Worm (Caenorhabditis elegans): Measurements from ENCODE around the gene fshr-1.

- TF ChIP-seq sea-2 (GFP tag; IDR thresholded peaks at IDR 0.05) (no peak), ceh-79 (tag; optimal IDR thresholded peaks at IDR 0.05) (no peak), ets-4 (GFP tag; optimal IDR thresholded peaks at IDR 0.05) (no peak), xnd-1 (tag; optimal IDR thresholded peaks at IDR 0.05) (no peak), snpc-4 (GFP tag; optimal IDR thresholded peaks at IDR 0.05) (no peak), snpc-4 (tag; optimal IDR thresholded peaks at IDR 0.05) (no peak), ama-1 (optimal IDR thresholded peaks at IDR 0.05) (no peak), ama-1 (GFP tag; optimal IDR thresholded peaks at IDR 0.05) (no peak), zfh-2 (GFP tag; conservative IDR thresholded peaks at IDR 0.05) (no peak), hsf-1 (GFP tag; IDR thresholded peaks at IDR 0.05) (no peak), unc-130 (GFP tag; optimal IDR thresholded peaks at IDR 0.05) (no peak), Y53F4B.3 (GFP tag; IDR thresholded peaks at IDR 0.05) (no peak), dox-1 (GFP tag; IDR thresholded peaks at IDR 0.05) (no peak), bed-2 (GFP tag; IDR thresholded peaks at IDR 0.05) (no peak), ceh-58 (GFP tag; IDR thresholded peaks at IDR 0.05) (no peak)
Observed at ce11 chrV:9848576-9848975, 41.1 kb upstream of the fshr-1 start.

Measured in whole organism, young adult.